Worm (Caenorhabditis elegans): ENCODE data around the gene srh-229.

ce11 chrV:7455008-7455407 is 49.2 kb downstream of the srh-229 start, which contains the start of gene F25E5.2:
- TF ChIP-seq ref-1 (GFP tag; conservative IDR thresholded peaks at IDR 0.05) (no peak), klf-2 (GFP tag; conservative IDR thresholded peaks at IDR 0.05) (no peak), ztf-23 (GFP tag; IDR thresholded peaks at IDR 0.05) (no peak)
